Worm (Caenorhabditis elegans): ENCODE measurements around the gene W07G4.1.

ce11 chrV:13003378-13003777 lies 29.9 kb upstream of the W07G4.1 start:
- TF ChIP-seq hlh-4 (tag; optimal IDR thresholded peaks at IDR 0.05) (no peak), aly-2 (tag; optimal IDR thresholded peaks at IDR 0.05) (peak; percentile 79), ztf-4 (tag; optimal IDR thresholded peaks at IDR 0.05) (no peak), nhr-11 (tag; optimal IDR thresholded peaks at IDR 0.05) (no peak), nhr-76 (tag; optimal IDR thresholded peaks at IDR 0.05) (no peak), tlp-1 (tag; optimal IDR thresholded peaks at IDR 0.05) (no peak), C34B4.2 (tag; optimal IDR thresholded peaks at IDR 0.05) (no peak), nhr-19 (GFP tag; conservative IDR thresholded peaks at IDR 0.05) (peak; percentile 76), ama-1 (optimal IDR thresholded peaks at IDR 0.05) (no peak), nhr-28 (tag; optimal IDR thresholded peaks at IDR 0.05) (no peak), ceh-82 (tag; optimal IDR thresholded peaks at IDR 0.05) (peak; percentile 20 to 58 (median 54)), ztf-11 (tag; optimal IDR thresholded peaks at IDR 0.05) (peak in 1 of 2 experiments; percentile 5), mep-1 (tag; optimal IDR thresholded peaks at IDR 0.05) (peak; percentile 67)

Data from whole organism, L1 larva.